Fruit fly (Drosophila melanogaster) whole organism, embryonic: ENCODE data around the gene CG13114.

ENCODE experiments used
- Asciz ChIP-seq: fragments of 200-800 bp; sonication (Bioruptor generic); optimal IDR thresholded peaks from 2 replicates; lab custom pipeline; 2017; ENCODE audit warnings: missing biosample characterization, mild to moderate bottlenecking, missing genetic modification characterization, missing genetic modification reagents
- B-H1 ChIP-seq: fragments of 200-800 bp; sonication (Bioruptor generic); IDR thresholded peaks from 3 replicates; pipeline ENCODE4 v1.3.6; 2022; ENCODE audit warnings: missing biosample characterization, missing genetic modification characterization
- CG10654 ChIP-seq: fragments of 200-800 bp; sonication (Bioruptor generic); optimal IDR thresholded peaks from 2 replicates; lab custom pipeline; 2016; ENCODE audit warnings: missing biosample characterization, missing genetic modification characterization
- CG10979 ChIP-seq: fragments of 200-800 bp; sonication (Bioruptor generic); optimal IDR thresholded peaks from 2 replicates; lab custom pipeline; 2018; ENCODE audit warnings: missing biosample characterization, mild to moderate bottlenecking, missing genetic modification characterization, moderate library complexity
- CG12071 ChIP-seq: fragments of 200-800 bp; sonication (Bioruptor generic); optimal IDR thresholded peaks from 3 replicates; lab custom pipeline; 2018; ENCODE audit warnings: missing biosample characterization, mild to moderate bottlenecking, missing genetic modification characterization
- CG13424 ChIP-seq: fragments of 200-800 bp; sonication (Bioruptor generic); optimal IDR thresholded peaks from 2 replicates; lab custom pipeline; 2019; ENCODE audit warnings: missing biosample characterization, mild to moderate bottlenecking, missing genetic modification characterization, moderate library complexity
- CG14441 ChIP-seq: fragments of 200-800 bp; sonication (Bioruptor generic); IDR thresholded peaks from 2 replicates; pipeline ENCODE4 v1.3.6; 2022; ENCODE audit warnings: missing biosample characterization, missing genetic modification characterization
- CG15696 ChIP-seq: fragments of 200-800 bp; sonication (Bioruptor generic); optimal IDR thresholded peaks from 2 replicates; lab custom pipeline; 2019; ENCODE audit warnings: missing biosample characterization, mild to moderate bottlenecking, missing genetic modification characterization, moderate library complexity
- CG1602 ChIP-seq: fragments of 200-800 bp; sonication (Bioruptor generic); optimal IDR thresholded peaks from 3 replicates; lab custom pipeline; 2016; ENCODE audit warnings: missing biosample characterization, missing genetic modification characterization
- CG18011 ChIP-seq: fragments of 200-800 bp; sonication (Bioruptor generic); optimal IDR thresholded peaks from 2 replicates; lab custom pipeline; 2017; ENCODE audit warnings: missing biosample characterization, missing genetic modification characterization, mild to moderate bottlenecking, moderate library complexity, missing genotype
- CG18262 ChIP-seq: fragments of 200-800 bp; optimal IDR thresholded peaks from 3 replicates; lab custom pipeline; 2019; ENCODE audit warnings: missing biosample characterization, mild to moderate bottlenecking, missing genetic modification characterization, moderate library complexity
- CG31224 ChIP-seq: fragments of 200-800 bp; sonication (Bioruptor generic); IDR thresholded peaks from 2 replicates; pipeline ENCODE4 v1.3.6; 2022; ENCODE audit warnings: missing biosample characterization, missing genetic modification characterization
- CG4282 ChIP-seq: fragments of 200-800 bp; sonication (Bioruptor generic); optimal IDR thresholded peaks from 2 replicates; lab custom pipeline; 2016; ENCODE audit warnings: missing biosample characterization, missing genetic modification characterization
- CG4730 ChIP-seq: fragments of 200-800 bp; sonication (Bioruptor generic); IDR thresholded peaks from 2 replicates; pipeline ENCODE4 v1.3.6; 2022; ENCODE audit warnings: missing biosample characterization, missing genetic modification characterization
- CG6272 ChIP-seq: fragments of 200-800 bp; sonication (Bioruptor generic); IDR thresholded peaks from 2 replicates; pipeline ENCODE4 v1.3.6; 2022; ENCODE audit warnings: missing biosample characterization, missing genetic modification characterization
- CG6654 ChIP-seq: fragments of 200-800 bp; sonication (Bioruptor generic); optimal IDR thresholded peaks from 2 replicates; lab custom pipeline; 2017; ENCODE audit warnings: missing biosample characterization, mild to moderate bottlenecking, missing genetic modification characterization
- CG7556 ChIP-seq: fragments of 200-800 bp; sonication (Bioruptor generic); optimal IDR thresholded peaks from 2 replicates; lab custom pipeline; 2017; ENCODE audit warnings: missing biosample characterization, mild to moderate bottlenecking, missing genetic modification characterization
- CG9609 ChIP-seq: fragments of 200-800 bp; sonication (Bioruptor generic); optimal IDR thresholded peaks from 3 replicates; lab custom pipeline; 2016; ENCODE audit warnings: missing biosample characterization, missing genetic modification characterization
- CoRest ChIP-seq: fragments of 200-800 bp; sonication (Bioruptor generic); optimal IDR thresholded peaks from 3 replicates; lab custom pipeline; 2018; ENCODE audit warnings: missing biosample characterization, mild to moderate bottlenecking, missing genetic modification characterization, moderate library complexity
- Dbx ChIP-seq: fragments of 200-800 bp; sonication (Bioruptor generic); IDR thresholded peaks from 3 replicates; pipeline ENCODE4 v1.3.6; 2022; ENCODE audit warnings: missing biosample characterization, missing genetic modification characterization
- Dp ChIP-seq: fragments of 200-800 bp; sonication (Bioruptor generic); optimal IDR thresholded peaks from 2 replicates; lab custom pipeline; 2018; ENCODE audit warnings: missing biosample characterization, mild to moderate bottlenecking, missing genetic modification characterization, moderate library complexity
- Ets97D ChIP-seq: fragments of 200-800 bp; sonication (Bioruptor generic); optimal IDR thresholded peaks from 3 replicates; lab custom pipeline; 2016; ENCODE audit warnings: missing biosample characterization, missing genetic modification characterization
- Gsc ChIP-seq: fragments of 200-800 bp; sonication (Bioruptor generic); IDR thresholded peaks from 2 replicates; pipeline ENCODE4 v1.3.6; 2022; ENCODE audit warnings: missing biosample characterization, missing genetic modification characterization
- Hr51 ChIP-seq, 2 experiments: fragments of 200-800 bp; sonication (Bioruptor generic); optimal IDR thresholded peaks; 2 replicates in 1 of 2; 3 replicates in 1 of 2; lab custom pipeline; 2016 to 2018; ENCODE audit warnings: missing biosample characterization in 2 of 2, missing genetic modification characterization in 2 of 2, mild to moderate bottlenecking in 1 of 2, moderate library complexity in 1 of 2
- Hsf ChIP-seq: fragments of 200-800 bp; sonication (Bioruptor generic); optimal IDR thresholded peaks from 3 replicates; lab custom pipeline; 2016; ENCODE audit warnings: missing biosample characterization, missing genetic modification characterization
- Kr ChIP-seq: fragments of 200-800 bp; sonication (Bioruptor generic); optimal IDR thresholded peaks from 2 replicates; lab custom pipeline; 2017; ENCODE audit warnings: missing biosample characterization, mild to moderate bottlenecking, missing genetic modification characterization
- Max ChIP-seq: fragments of 200-800 bp; sonication (Bioruptor generic); optimal IDR thresholded peaks from 2 replicates; lab custom pipeline; 2016; ENCODE audit warnings: missing biosample characterization, mild to moderate bottlenecking, missing genetic modification characterization
- NC2α ChIP-seq: fragments of 200-800 bp; sonication (Bioruptor generic); optimal IDR thresholded peaks from 2 replicates; lab custom pipeline; 2016; ENCODE audit warnings: missing biosample characterization, missing genetic modification characterization
- Oli ChIP-seq: fragments of 200-800 bp; sonication (Bioruptor generic); optimal IDR thresholded peaks from 2 replicates; lab custom pipeline; 2018; ENCODE audit warnings: missing biosample characterization, mild to moderate bottlenecking, missing genetic modification characterization, moderate library complexity
- Ravus ChIP-seq: fragments of 200-800 bp; sonication (Bioruptor generic); IDR thresholded peaks from 2 replicates; pipeline ENCODE4 v1.3.6; 2022; ENCODE audit warnings: missing biosample characterization, missing genetic modification characterization
- Ssrp ChIP-seq: fragments of 200-800 bp; sonication (Bioruptor generic); optimal IDR thresholded peaks from 2 replicates; lab custom pipeline; 2018; ENCODE audit warnings: missing biosample characterization, mild to moderate bottlenecking, missing genetic modification characterization, moderate library complexity
- Usf ChIP-seq: fragments of 200-800 bp; sonication (Bioruptor generic); optimal IDR thresholded peaks from 2 replicates; lab custom pipeline; 2017; ENCODE audit warnings: missing genotype, missing biosample characterization, missing genetic modification characterization
- Xrp1 ChIP-seq: fragments of 200-800 bp; sonication (Bioruptor generic); IDR thresholded peaks from 2 replicates; pipeline ENCODE4 v1.3.6; 2022; ENCODE audit warnings: missing biosample characterization, missing genetic modification characterization
- ap ChIP-seq: fragments of 200-800 bp; sonication (Bioruptor generic); IDR thresholded peaks from 2 replicates; pipeline ENCODE4 v1.3.6; 2022; ENCODE audit warnings: missing biosample characterization, missing genetic modification characterization
- ara ChIP-seq: fragments of 200-800 bp; sonication (Bioruptor generic); IDR thresholded peaks from 2 replicates; pipeline ENCODE4 v1.3.6; 2022; ENCODE audit warnings: missing biosample characterization, missing genetic modification characterization
- cato ChIP-seq: fragments of 200-800 bp; sonication (Bioruptor generic); optimal IDR thresholded peaks from 2 replicates; lab custom pipeline; 2016; ENCODE audit warnings: missing biosample characterization, missing genetic modification characterization, borderline replicate concordance
- chif ChIP-seq, 2 experiments: fragments of 200-800 bp; sonication (Bioruptor generic); optimal IDR thresholded peaks; 3 replicates each; lab custom pipeline; 2016; ENCODE audit warnings: missing biosample characterization in 2 of 2, missing genetic modification characterization in 2 of 2
- dimm ChIP-seq: fragments of 200-800 bp; sonication (Bioruptor generic); IDR thresholded peaks from 2 replicates; pipeline ENCODE4 v1.3.6; 2022; ENCODE audit warnings: missing biosample characterization, missing genetic modification characterization
- klu ChIP-seq: fragments of 200-800 bp; sonication (Bioruptor generic); IDR thresholded peaks from 2 replicates; pipeline ENCODE4 v1.3.6; 2022; ENCODE audit warnings: missing biosample characterization, missing genetic modification characterization
- lmd ChIP-seq: fragments of 200-800 bp; sonication (Bioruptor generic); IDR thresholded peaks from 2 replicates; pipeline ENCODE4 v1.3.6; 2022; ENCODE audit warnings: missing biosample characterization, missing genetic modification characterization
- lola ChIP-seq, 3 experiments: fragments of >200 bp in 2 of 3; fragments of 200-800 bp in 1 of 3; sonication (Bioruptor generic) in 1 of 3; optimal IDR thresholded peaks; 2 replicates each; lab custom pipeline; 2017 to 2019; ENCODE audit warnings: missing biosample characterization in 3 of 3, missing genetic modification characterization in 3 of 3, mild to moderate bottlenecking in 1 of 3, moderate library complexity in 1 of 3
- maf-S ChIP-seq: fragments of 200-800 bp; sonication (Bioruptor generic); optimal IDR thresholded peaks from 2 replicates; lab custom pipeline; 2016; ENCODE audit warnings: missing biosample characterization, missing genetic modification characterization
- pfk ChIP-seq: fragments of 200-800 bp; sonication (Bioruptor generic); optimal IDR thresholded peaks from 2 replicates; lab custom pipeline; 2018; ENCODE audit warnings: missing biosample characterization, mild to moderate bottlenecking, missing genetic modification characterization, moderate library complexity
- pho ChIP-seq: fragments of 200-800 bp; sonication (Bioruptor generic); optimal IDR thresholded peaks from 2 replicates; lab custom pipeline; 2016; ENCODE audit warnings: missing biosample characterization, missing genetic modification characterization
- psq ChIP-seq: fragments of 200-800 bp; sonication (Bioruptor generic); optimal IDR thresholded peaks from 2 replicates; lab custom pipeline; 2017; ENCODE audit warnings: missing biosample characterization, missing genetic modification characterization
- salm ChIP-seq: fragments of 200-800 bp; sonication (Bioruptor generic); optimal IDR thresholded peaks from 2 replicates; lab custom pipeline; 2018; ENCODE audit warnings: missing biosample characterization, mild to moderate bottlenecking, missing genetic modification characterization
- sug ChIP-seq: fragments of 200-800 bp; optimal IDR thresholded peaks from 2 replicates; lab custom pipeline; 2019; ENCODE audit warnings: missing biosample characterization, mild to moderate bottlenecking, missing genetic modification characterization, moderate library complexity
- tgo ChIP-seq: fragments of 200-800 bp; sonication (Bioruptor generic); IDR thresholded peaks from 3 replicates; pipeline ENCODE4 v1.3.6; 2022; ENCODE audit warnings: missing biosample characterization, missing genetic modification characterization
- trem ChIP-seq: fragments of 200-800 bp; optimal IDR thresholded peaks from 3 replicates; lab custom pipeline; 2019; ENCODE audit warnings: missing biosample characterization, mild to moderate bottlenecking, missing genetic modification characterization, moderate library complexity

CG13114 gene

dm6 chr2L:9498185-9498984, 47.2 kb upstream of the CG13114 start (continued):
- TF ChIP-seq pfk (GFP tag; lab: Kevin White, UChicago) = no peak
- peak; percentile 1 for TF ChIP-seq cato
- peak; percentile 31 for TF ChIP-seq CG7556 (GFP tag; lab: Kevin White, UChicago)
- TF ChIP-seq Usf (GFP tag; lab: Kevin White, UChicago) = no peak
- TF ChIP-seq Max (GFP tag; lab: Kevin White, UChicago) = peak; percentile 34
- no peak for TF ChIP-seq NC2α (GFP tag; lab: Kevin White, UChicago)
- TF ChIP-seq sug (tag; lab: Kevin White, UChicago) = peak; percentile 89
- no peak for TF ChIP-seq CG18011 (GFP tag; lab: Kevin White, UChicago)
- peak; percentile 73 for TF ChIP-seq lmd
- peak; percentile 40 for TF ChIP-seq trem (tag; lab: Kevin White, UChicago)
- TF ChIP-seq Gsc (GFP tag; lab: Robert Waterston, UW) = no peak
- no peak for TF ChIP-seq psq (GFP tag; lab: Kevin White, UChicago)
- TF ChIP-seq lola (GFP tag; optimal IDR thresholded peaks at IDR 0.05; lab: Kevin White, UChicago) = peak in 1 of 3 experiments; percentile 46
- peak; percentile 18; the same call in 1 of the 2 replicates for TF ChIP-seq Ravus (GFP tag; lab: Robert Waterston, UW)
- TF ChIP-seq Dbx = peak; percentile 31; the same call in 1 of the 3 replicates
- TF ChIP-seq ara (GFP tag; lab: Robert Waterston, UW) = peak; percentile 73
- TF ChIP-seq CoRest (tag; lab: Kevin White, UChicago) = peak; percentile 52
- TF ChIP-seq CG15696 (tag; lab: Kevin White, UChicago) = peak; percentile 30
- TF ChIP-seq CG18262 (tag; lab: Kevin White, UChicago) = peak; percentile 73
- TF ChIP-seq CG10979 = peak; percentile 60
- TF ChIP-seq CG9609 (GFP tag; lab: Kevin White, UChicago) = peak; percentile 30
- no peak for TF ChIP-seq CG1602 (GFP tag; lab: Kevin White, UChicago)
- peak; percentile 27 for TF ChIP-seq Ets97D (GFP tag; lab: Kevin White, UChicago)
- TF ChIP-seq CG12071 = peak; percentile 43
- no peak for TF ChIP-seq Dp (GFP tag; lab: Kevin White, UChicago)
- no peak for TF ChIP-seq dimm
- peak; percentile 63 for TF ChIP-seq Hsf (GFP tag; lab: Kevin White, UChicago)
- TF ChIP-seq Kr = no peak
- no peak for TF ChIP-seq klu (GFP tag; lab: Robert Waterston, UW)
- TF ChIP-seq B-H1 = peak; percentile 59; the same call in 2 of the 3 replicates
- no peak for TF ChIP-seq salm (tag; lab: Kevin White, UChicago)
- peak; percentile 51 for TF ChIP-seq CG31224
- peak; percentile 61 for TF ChIP-seq Ssrp (tag; lab: Kevin White, UChicago)
- TF ChIP-seq Xrp1 (GFP tag; lab: Robert Waterston, UW) = peak; percentile 68
- TF ChIP-seq pho (GFP tag; lab: Kevin White, UChicago) = peak; percentile 44
- TF ChIP-seq CG4282 = no peak
- TF ChIP-seq ap (GFP tag; lab: Robert Waterston, UW) = peak; percentile 53; the same call in 1 of the 2 replicates
- 0 out of 2 replicates have a peak, but pooled peaks have one; percentile 30 for TF ChIP-seq CG6272 (GFP tag; lab: Robert Waterston, UW)
- TF ChIP-seq Oli (tag; lab: Kevin White, UChicago) = peak; percentile 56
- TF ChIP-seq Hr51 (GFP tag; optimal IDR thresholded peaks at IDR 0.05; lab: Kevin White, UChicago) = peak; percentile 43 to 76
- peak; percentile 80 for TF ChIP-seq CG14441
- TF ChIP-seq CG10654 = peak; percentile 64
- peak; percentile 17 for TF ChIP-seq CG6654 (GFP tag; lab: Kevin White, UChicago)
- TF ChIP-seq CG13424 (tag; lab: Kevin White, UChicago) = peak; percentile 32
- TF ChIP-seq CG4730 (GFP tag; lab: Robert Waterston, UW) = peak; percentile 62
- TF ChIP-seq Asciz (GFP tag; lab: Kevin White, UChicago) = peak; percentile 50
- TF ChIP-seq tgo = peak; percentile 75
- peak; percentile 58 for TF ChIP-seq maf-S (GFP tag; lab: Kevin White, UChicago)
- TF ChIP-seq chif (GFP tag; optimal IDR thresholded peaks at IDR 0.05; lab: Kevin White, UChicago) = peak; percentile 30 to 68
